Fruit fly (Drosophila melanogaster): ENCODE data around the gene CG10864.

Gene CG10864

dm6 chr3R:18404713-18405112, 6.7 kb downstream of the CG10864 start, which contains the start of gene CG7685 (continued):
- TF ChIP-seq CG15269 (tag; optimal IDR thresholded peaks at IDR 0.05), result peak; percentile 73
- peak; percentile 52 for TF ChIP-seq Hr3 (GFP tag; optimal IDR thresholded peaks at IDR 0.05)
- TF ChIP-seq shn (GFP tag; optimal IDR thresholded peaks at IDR 0.05), result peak; percentile 34
- TF ChIP-seq Fer2 (tag; optimal IDR thresholded peaks at IDR 0.05), result peak; percentile 33
- peak; percentile 40 for TF ChIP-seq Oli (tag; optimal IDR thresholded peaks at IDR 0.05)
- TF ChIP-seq C15 (GFP tag; IDR thresholded peaks at IDR 0.05), result no peak
- no peak for TF ChIP-seq dimm (GFP tag; IDR thresholded peaks at IDR 0.05)
- peak; percentile 22 for TF ChIP-seq gfzf (GFP tag; optimal IDR thresholded peaks at IDR 0.05)
- TF ChIP-seq tgo (GFP tag; IDR thresholded peaks at IDR 0.05), result peak; percentile 37; the same call in 2 of the 3 replicates
- TF ChIP-seq trem (tag; optimal IDR thresholded peaks at IDR 0.05), result peak; percentile 63
- peak; percentile 81 for TF ChIP-seq CG34376 (GFP tag; optimal IDR thresholded peaks at IDR 0.05)
- no peak for TF ChIP-seq da (GFP tag; optimal IDR thresholded peaks at IDR 0.05)
- TF ChIP-seq CG12769 (tag; optimal IDR thresholded peaks at IDR 0.05), result peak; percentile 58
- TF ChIP-seq dati (GFP tag; IDR thresholded peaks at IDR 0.05), result no peak
- TF ChIP-seq her (GFP tag; optimal IDR thresholded peaks at IDR 0.05), result peak; percentile 63
- no peak for TF ChIP-seq Elba2 (GFP tag; optimal IDR thresholded peaks at IDR 0.05)
- TF ChIP-seq CG10321 (GFP tag; IDR thresholded peaks at IDR 0.05), result no peak
- peak; percentile 62 for TF ChIP-seq pzg (GFP tag; optimal IDR thresholded peaks at IDR 0.05)
- peak; percentile 50; the same call in 1 of the 3 replicates for TF ChIP-seq dysf (GFP tag; IDR thresholded peaks at IDR 0.05)
- peak; percentile 12 for TF ChIP-seq CTCF (GFP tag; optimal IDR thresholded peaks at IDR 0.05)
- TF ChIP-seq Lhr (GFP tag; optimal IDR thresholded peaks at IDR 0.05), result peak; percentile 19
- no peak for TF ChIP-seq CG6791 (GFP tag; IDR thresholded peaks at IDR 0.05; ENCODE audit: partially characterized antibody)
- peak; percentile 37 for TF ChIP-seq BEAF-32 (GFP tag; optimal IDR thresholded peaks at IDR 0.05)
- peak; percentile 67 for TF ChIP-seq CG9817 (tag; optimal IDR thresholded peaks at IDR 0.05)
- peak; percentile 35; the same call in 1 of the 2 replicates for TF ChIP-seq Bgb (GFP tag; IDR thresholded peaks at IDR 0.05; ENCODE audit: partially characterized antibody)
- TF ChIP-seq CG1832 (GFP tag; optimal IDR thresholded peaks at IDR 0.05), result no peak
- TF ChIP-seq CG6765 (GFP tag; optimal IDR thresholded peaks at IDR 0.05), result peak; percentile 20
- TF ChIP-seq Bdp1 (GFP tag; optimal IDR thresholded peaks at IDR 0.05), result peak; percentile 21
- peak; percentile 42 for TF ChIP-seq odd (GFP tag; optimal IDR thresholded peaks at IDR 0.05)
- no peak for TF ChIP-seq Adf1 (GFP tag; IDR thresholded peaks at IDR 0.05)
- no peak for TF ChIP-seq CG7372 (GFP tag; IDR thresholded peaks at IDR 0.05)
- peak; percentile 47 for TF ChIP-seq CG8388 (GFP tag; optimal IDR thresholded peaks at IDR 0.05)
- TF ChIP-seq CG8478 (optimal IDR thresholded peaks at IDR 0.05), result no peak
- peak; percentile 77 for TF ChIP-seq CG3281 (GFP tag; optimal IDR thresholded peaks at IDR 0.05)
- TF ChIP-seq gt (GFP tag; IDR thresholded peaks at IDR 0.05), result no peak
- TF ChIP-seq CG10654 (GFP tag; optimal IDR thresholded peaks at IDR 0.05), result peak; percentile 32
- TF ChIP-seq vvl (GFP tag; IDR thresholded peaks at IDR 0.05), result peak; percentile 84
- peak; percentile 43 for TF ChIP-seq CG12942 (GFP tag; optimal IDR thresholded peaks at IDR 0.05)
- no peak for TF ChIP-seq salm (tag; optimal IDR thresholded peaks at IDR 0.05)
- peak; percentile 85 for TF ChIP-seq CG3847 (GFP tag; IDR thresholded peaks at IDR 0.05)
- TF ChIP-seq Opbp (GFP tag; IDR thresholded peaks at IDR 0.05; ENCODE audit: partially characterized antibody), result 0 out of 3 replicates have a peak, but pooled peaks have one; percentile 6
- no peak for TF ChIP-seq ap (GFP tag; IDR thresholded peaks at IDR 0.05)
- no peak for TF ChIP-seq abd-A (tag; optimal IDR thresholded peaks at IDR 0.05)
- TF ChIP-seq crol (GFP tag; IDR thresholded peaks at IDR 0.05), result no peak
- peak; percentile 81 for TF ChIP-seq Fer1 (GFP tag; optimal IDR thresholded peaks at IDR 0.05)
- no peak for TF ChIP-seq hkb (optimal IDR thresholded peaks at IDR 0.05)
- peak; percentile 59 for TF ChIP-seq hkb (GFP tag; IDR thresholded peaks at IDR 0.05)
- TF ChIP-seq CG7928 (GFP tag; optimal IDR thresholded peaks at IDR 0.05), result peak; percentile 24
- no peak for TF ChIP-seq ssp (GFP tag; IDR thresholded peaks at IDR 0.05)
- no peak for TF ChIP-seq ATbp (GFP tag; optimal IDR thresholded peaks at IDR 0.05)
- peak; percentile 45 for TF ChIP-seq gcm2 (GFP tag; optimal IDR thresholded peaks at IDR 0.05)
- peak; percentile 31 for TF ChIP-seq BtbVII (GFP tag; optimal IDR thresholded peaks at IDR 0.05)

Data from whole organism, embryonic.